Worm (Caenorhabditis elegans) whole organism, L4 larva: ENCODE results near the gene C06C3.7.

ENCODE experiments used
- T26A8.4 ChIP-seq: fragments of 200-800 bp; sonication (Bioruptor generic); IDR thresholded peaks from 2 replicates; pipeline ENCODE4 v1.3.6; 2022; ENCODE audit warnings: missing genetic modification characterization, missing compliant biosample characterization
- Y5F2A.4 ChIP-seq: fragments of 200-800 bp; sonication (Bioruptor generic); optimal IDR thresholded peaks from 2 replicates; lab custom pipeline; 2018; ENCODE audit warnings: mild to moderate bottlenecking, missing genetic modification characterization, missing compliant biosample characterization
- ZK337.2 ChIP-seq: fragments of 200-800 bp; sonication (Bioruptor generic); IDR thresholded peaks from 2 replicates; pipeline ENCODE4 v1.3.6; 2022; ENCODE audit warnings: missing genetic modification reagents, missing genetic modification characterization, missing compliant biosample characterization
- ceh-20 ChIP-seq: fragments of 200-800 bp; sonication (Bioruptor generic); IDR thresholded peaks from 2 replicates; pipeline ENCODE4 v1.3.6; 2022; ENCODE audit warnings: missing genetic modification reagents, missing genetic modification characterization, missing compliant biosample characterization
- ceh-28 ChIP-seq: fragments of 150-350 bp; optimal IDR thresholded peaks from 2 replicates; lab custom pipeline; 2014; ENCODE audit warnings: missing biosample characterization, missing genetic modification reagents, missing genetic modification characterization
- ceh-44 ChIP-seq: fragments of 200-800 bp; sonication (Bioruptor generic); IDR thresholded peaks from 2 replicates; pipeline ENCODE4 v1.3.6; 2022; ENCODE audit warnings: missing genetic modification reagents, missing genetic modification characterization, missing compliant biosample characterization
- ctbp-1 ChIP-seq: fragments of 200-800 bp; sonication (Bioruptor generic); IDR thresholded peaks from 2 replicates; pipeline ENCODE4 v1.3.6; 2022; ENCODE audit warnings: missing genetic modification reagents, missing genetic modification characterization, missing compliant biosample characterization
- dmd-6 ChIP-seq: fragments of 200-800 bp; sonication (Bioruptor generic); IDR thresholded peaks from 2 replicates; pipeline ENCODE4 v1.3.6; 2022; ENCODE audit warnings: missing genetic modification reagents, missing genetic modification characterization, missing compliant biosample characterization
- dmd-8 ChIP-seq: fragments of 200-800 bp; sonication (Bioruptor generic); IDR thresholded peaks from 2 replicates; pipeline ENCODE4 v1.3.6; 2022; ENCODE audit warnings: missing genetic modification characterization, missing compliant biosample characterization
- dpl-1 ChIP-seq: fragments of 150-350 bp; optimal IDR thresholded peaks from 2 replicates; lab custom pipeline; 2014; ENCODE audit warnings: missing biosample characterization, missing genetic modification reagents, missing genetic modification characterization
- gei-8 ChIP-seq: fragments of 200-800 bp; sonication (Bioruptor generic); optimal IDR thresholded peaks from 2 replicates; lab custom pipeline; 2018; ENCODE audit warnings: mild to moderate bottlenecking, missing genetic modification characterization, missing compliant biosample characterization
- hlh-30 ChIP-seq: sonication (generic microtip); optimal IDR thresholded peaks from 2 replicates; lab custom pipeline; 2017; ENCODE audit warnings: antibody characterized with exemption, mild to moderate bottlenecking, missing genetic modification characterization, missing compliant biosample characterization; ENCODE audit not compliant: insufficient read depth
- lin-13 ChIP-seq: fragments of 150-350 bp; optimal IDR thresholded peaks from 2 replicates; lab custom pipeline; 2014; ENCODE audit warnings: missing biosample characterization, missing genetic modification reagents, missing genetic modification characterization
- lir-3 ChIP-seq: sonication (generic microtip); optimal IDR thresholded peaks from 2 replicates; lab custom pipeline; 2016; ENCODE audit warnings: mild to moderate bottlenecking, missing genetic modification characterization, missing compliant biosample characterization
- lsy-2 ChIP-seq, 2 experiments: fragments of 150-350 bp in 1 of 2; sonication (generic microtip) in 1 of 2; optimal IDR thresholded peaks; 2 replicates each; lab custom pipeline; 2014 to 2017; ENCODE audit warnings: missing biosample characterization in 2 of 2, missing genetic modification characterization in 2 of 2
- madf-9 ChIP-seq: fragments of 200-800 bp; sonication (Bioruptor generic); conservative IDR thresholded peaks from 2 replicates; pipeline ENCODE4 v1.3.6; 2022; ENCODE audit warnings: missing genetic modification reagents, missing genetic modification characterization, missing compliant biosample characterization
- mdl-1 ChIP-seq, 2 experiments: fragments of 150-350 bp in 1 of 2; sonication (generic microtip) in 1 of 2; optimal IDR thresholded peaks; 2 replicates each; lab custom pipeline; 2014 to 2017; ENCODE audit warnings: missing biosample characterization in 2 of 2, missing genetic modification characterization in 2 of 2
- nhr-102 ChIP-seq: sonication (generic microtip); optimal IDR thresholded peaks from 2 replicates; lab custom pipeline; 2016; ENCODE audit warnings: mild to moderate bottlenecking, missing genetic modification characterization, moderate library complexity, missing compliant biosample characterization
- nhr-11 ChIP-seq: fragments of 150-350 bp; optimal IDR thresholded peaks from 2 replicates; lab custom pipeline; 2014; ENCODE audit warnings: missing biosample characterization, missing genetic modification characterization
- nhr-111 ChIP-seq: fragments of 200-800 bp; sonication (Bioruptor generic); optimal IDR thresholded peaks from 2 replicates; lab custom pipeline; 2018; ENCODE audit warnings: mild to moderate bottlenecking, missing genetic modification characterization, missing compliant biosample characterization
- nhr-42 ChIP-seq: fragments of 200-800 bp; sonication (Bioruptor generic); IDR thresholded peaks from 2 replicates; pipeline ENCODE4 v1.3.6; 2022; ENCODE audit warnings: missing genetic modification characterization, missing compliant biosample characterization
- nhr-48 ChIP-seq: sonication (generic microtip); optimal IDR thresholded peaks from 2 replicates; lab custom pipeline; 2016; ENCODE audit warnings: mild to moderate bottlenecking, missing genetic modification characterization, missing compliant biosample characterization
- php-3 ChIP-seq: fragments of 200-800 bp; sonication (Bioruptor generic); IDR thresholded peaks from 2 replicates; pipeline ENCODE4 v1.3.6; 2022; ENCODE audit warnings: missing genetic modification reagents, missing genetic modification characterization, missing compliant biosample characterization
- unc-39 ChIP-seq: sonication (generic microtip); optimal IDR thresholded peaks from 2 replicates; lab custom pipeline; 2017; ENCODE audit warnings: missing biosample characterization, missing genetic modification characterization
- zip-11 ChIP-seq: fragments of 200-800 bp; sonication (Bioruptor generic); IDR thresholded peaks from 2 replicates; pipeline ENCODE4 v1.3.6; 2022; ENCODE audit warnings: missing genetic modification characterization, missing compliant biosample characterization
- ztf-11 ChIP-seq: fragments of 150-350 bp; optimal IDR thresholded peaks from 2 replicates; lab custom pipeline; 2014; ENCODE audit warnings: missing biosample characterization, missing genetic modification characterization

Gene C06C3.7

ce11 chrII:9433609-9434008, 48.3 kb downstream of the C06C3.7 start, which contains the start of gene kin-15:
Gene kin-15, minus strand, starts transcription at chrII:9433709.
- TF ChIP-seq nhr-42 (GFP tag; lab: Robert Waterston, UW) (no peak), hlh-30 (tag; lab: Kevin White, UChicago) (no peak), ZK337.2 (GFP tag; lab: Robert Waterston, UW) (no peak), nhr-11 (no peak), Y5F2A.4 (GFP tag; lab: Kevin White, UChicago) (no peak), lin-13 (no peak), dmd-6 (no peak), ztf-11 (tag; lab: Kevin White, UChicago) (no peak), mdl-1 (tag; optimal IDR thresholded peaks at IDR 0.05; lab: Kevin White, UChicago) (no peak), madf-9 (GFP tag; lab: Robert Waterston, UW) (no peak), lir-3 (tag; lab: Kevin White, UChicago) (no peak), ceh-28 (tag; lab: Kevin White, UChicago) (no peak), unc-39 (no peak), dpl-1 (GFP tag; lab: Kevin White, UChicago) (no peak)
- TF ChIP-seq, all 104 proteins: peak for 0

- TF ChIP-seq nhr-48 (tag; lab: Kevin White, UChicago) (no peak), ctbp-1 (no peak), T26A8.4 (no peak), nhr-102 (no peak), php-3 (GFP tag; lab: Robert Waterston, UW) (no peak), nhr-111 (GFP tag; lab: Kevin White, UChicago) (no peak), gei-8 (GFP tag; lab: Kevin White, UChicago) (no peak), dmd-8 (no peak), lsy-2 (tag; optimal IDR thresholded peaks at IDR 0.05; lab: Kevin White, UChicago) (no peak), ceh-20 (GFP tag; lab: Robert Waterston, UW) (no peak), hlh-30 (tag; lab: Kevin White, UChicago) (no peak), zip-11 (GFP tag; lab: Robert Waterston, UW) (no peak), ceh-44 (GFP tag; lab: Robert Waterston, UW) (no peak)
- TF ChIP-seq, all 104 proteins: peak for 0
These were observed 50.7 kb downstream of the C06C3.7 start, which contains the start of gene kin-16 for ce11 chrII:9436009-9436408. Gene kin-16, minus strand, starts transcription at chrII:9436109.
